Worm (Caenorhabditis elegans) whole organism, L4 larva: ENCODE measurements around the gene Y25C1A.13.

Source experiments
- F10B5.3 ChIP-seq: sonication (generic microtip); optimal IDR thresholded peaks from 2 replicates; lab custom pipeline; 2016; ENCODE audit warnings: mild to moderate bottlenecking, missing genetic modification characterization, missing compliant biosample characterization
- F49E8.2 ChIP-seq: sonication (generic microtip); optimal IDR thresholded peaks from 2 replicates; lab custom pipeline; 2016; ENCODE audit warnings: missing compliant biosample characterization, mild to moderate bottlenecking, missing genetic modification characterization, borderline replicate concordance
- T20F7.1 ChIP-seq: fragments of 200-800 bp; sonication (Bioruptor generic); optimal IDR thresholded peaks from 2 replicates; lab custom pipeline; 2018; ENCODE audit warnings: mild to moderate bottlenecking, missing genetic modification characterization, missing compliant biosample characterization
- T26A8.4 ChIP-seq: fragments of 200-800 bp; sonication (Bioruptor generic); IDR thresholded peaks from 2 replicates; pipeline ENCODE4 v1.3.6; 2022; ENCODE audit warnings: missing genetic modification characterization, missing compliant biosample characterization
- Y48G9A.11 ChIP-seq: fragments of 200-800 bp; sonication (Bioruptor generic); IDR thresholded peaks from 2 replicates; pipeline ENCODE4 v1.3.6; 2022; ENCODE audit warnings: missing genetic modification reagents, missing genetic modification characterization, missing compliant biosample characterization
- Y5F2A.4 ChIP-seq: fragments of 200-800 bp; sonication (Bioruptor generic); optimal IDR thresholded peaks from 2 replicates; lab custom pipeline; 2018; ENCODE audit warnings: mild to moderate bottlenecking, missing genetic modification characterization, missing compliant biosample characterization
- Y75B8A.6 ChIP-seq: fragments of 200-800 bp; sonication (Bioruptor generic); IDR thresholded peaks from 2 replicates; pipeline ENCODE4 v1.3.6; 2022; ENCODE audit warnings: missing genetic modification reagents, missing genetic modification characterization, missing compliant biosample characterization
- ZK337.2 ChIP-seq: fragments of 200-800 bp; sonication (Bioruptor generic); IDR thresholded peaks from 2 replicates; pipeline ENCODE4 v1.3.6; 2022; ENCODE audit warnings: missing genetic modification reagents, missing genetic modification characterization, missing compliant biosample characterization
- ZK546.5 ChIP-seq, 2 experiments: sonication (generic microtip); optimal IDR thresholded peaks; 2 replicates each; lab custom pipeline; 2017; ENCODE audit warnings: missing biosample characterization in 2 of 2, missing genetic modification characterization in 2 of 2
- aha-1 ChIP-seq: fragments of 150-350 bp; peaks from one replicate; lab custom pipeline; 2014; ENCODE audit warnings: missing biosample characterization, missing genetic modification characterization
- ama-1 ChIP-seq: fragments of 150-350 bp; optimal IDR thresholded peaks from 2 replicates; lab custom pipeline; 2014; ENCODE audit warnings: inconsistent platforms, mixed read lengths
- ceh-20 ChIP-seq: fragments of 200-800 bp; sonication (Bioruptor generic); IDR thresholded peaks from 2 replicates; pipeline ENCODE4 v1.3.6; 2022; ENCODE audit warnings: missing genetic modification reagents, missing genetic modification characterization, missing compliant biosample characterization
- ceh-32 ChIP-seq: sonication (generic microtip); optimal IDR thresholded peaks from 2 replicates; lab custom pipeline; 2016; ENCODE audit warnings: mild to moderate bottlenecking, missing genetic modification characterization, missing compliant biosample characterization; ENCODE audit not compliant: poor library complexity
- ceh-44 ChIP-seq: fragments of 200-800 bp; sonication (Bioruptor generic); IDR thresholded peaks from 2 replicates; pipeline ENCODE4 v1.3.6; 2022; ENCODE audit warnings: missing genetic modification reagents, missing genetic modification characterization, missing compliant biosample characterization
- ceh-62 ChIP-seq: sonication (generic microtip); optimal IDR thresholded peaks from 2 replicates; lab custom pipeline; 2017; ENCODE audit warnings: missing biosample characterization, missing genetic modification characterization
- ces-1 ChIP-seq: fragments of 150-350 bp; sonication (generic microtip); optimal IDR thresholded peaks from 4 replicates; lab custom pipeline; 2014; ENCODE audit warnings: missing biosample characterization, missing genetic modification reagents, missing genetic modification characterization
- cey-2 ChIP-seq: sonication (generic microtip); optimal IDR thresholded peaks from 3 replicates; lab custom pipeline; 2017; ENCODE audit warnings: missing genetic modification characterization, mild to moderate bottlenecking, missing compliant biosample characterization, antibody characterized with exemption, borderline replicate concordance; ENCODE audit not compliant: insufficient read depth
- daf-12 ChIP-seq: fragments of 150-350 bp; optimal IDR thresholded peaks from 2 replicates; lab custom pipeline; 2014; ENCODE audit warnings: missing biosample characterization, missing genetic modification reagents, missing genetic modification characterization
- daf-19 ChIP-seq: fragments of 200-800 bp; sonication (Bioruptor generic); conservative IDR thresholded peaks from 2 replicates; pipeline ENCODE4 v1.3.6; 2022; ENCODE audit warnings: missing genetic modification characterization, missing compliant biosample characterization
- dmd-6 ChIP-seq: fragments of 200-800 bp; sonication (Bioruptor generic); IDR thresholded peaks from 2 replicates; pipeline ENCODE4 v1.3.6; 2022; ENCODE audit warnings: missing genetic modification reagents, missing genetic modification characterization, missing compliant biosample characterization
- dmd-9 ChIP-seq: fragments of 200-800 bp; sonication (Bioruptor generic); IDR thresholded peaks from 2 replicates; pipeline ENCODE4 v1.3.6; 2022; ENCODE audit warnings: missing genetic modification reagents, missing genetic modification characterization, missing compliant biosample characterization
- fkh-10 ChIP-seq: fragments of 150-350 bp; optimal IDR thresholded peaks from 2 replicates; lab custom pipeline; 2014; ENCODE audit warnings: missing biosample characterization, missing genetic modification reagents, missing genetic modification characterization
- fos-1 ChIP-seq: fragments of 150-350 bp; optimal IDR thresholded peaks from 2 replicates; lab custom pipeline; 2014; ENCODE audit warnings: missing biosample characterization, missing genetic modification characterization
- gei-8 ChIP-seq: fragments of 200-800 bp; sonication (Bioruptor generic); optimal IDR thresholded peaks from 2 replicates; lab custom pipeline; 2018; ENCODE audit warnings: mild to moderate bottlenecking, missing genetic modification characterization, missing compliant biosample characterization
- hlh-30 ChIP-seq: sonication (generic microtip); optimal IDR thresholded peaks from 2 replicates; lab custom pipeline; 2017; ENCODE audit warnings: antibody characterized with exemption, mild to moderate bottlenecking, missing genetic modification characterization, missing compliant biosample characterization; ENCODE audit not compliant: insufficient read depth
- lim-7 ChIP-seq: fragments of 200-800 bp; sonication (Bioruptor generic); IDR thresholded peaks from 2 replicates; pipeline ENCODE4 v1.3.6; 2022; ENCODE audit warnings: missing genetic modification characterization, missing compliant biosample characterization
- lin-1 ChIP-seq: fragments of 200-800 bp; sonication (Bioruptor generic); IDR thresholded peaks from 2 replicates; pipeline ENCODE4 v1.3.6; 2022; ENCODE audit warnings: missing genetic modification reagents, missing genetic modification characterization, missing compliant biosample characterization
- lin-29 ChIP-seq: fragments of 200-800 bp; sonication (Bioruptor generic); IDR thresholded peaks from 2 replicates; pipeline ENCODE4 v1.3.6; 2022; ENCODE audit warnings: missing genetic modification reagents, missing genetic modification characterization, missing compliant biosample characterization
- lin-38 ChIP-seq: fragments of 200-800 bp; sonication (Bioruptor generic); IDR thresholded peaks from 2 replicates; pipeline ENCODE4 v1.3.6; 2022; ENCODE audit warnings: missing genetic modification reagents, missing genetic modification characterization, missing compliant biosample characterization
- lsy-2 ChIP-seq, 2 experiments: fragments of 150-350 bp in 1 of 2; sonication (generic microtip) in 1 of 2; optimal IDR thresholded peaks; 2 replicates each; lab custom pipeline; 2014 to 2017; ENCODE audit warnings: missing biosample characterization in 2 of 2, missing genetic modification characterization in 2 of 2
- madf-9 ChIP-seq: fragments of 200-800 bp; sonication (Bioruptor generic); conservative IDR thresholded peaks from 2 replicates; pipeline ENCODE4 v1.3.6; 2022; ENCODE audit warnings: missing genetic modification reagents, missing genetic modification characterization, missing compliant biosample characterization
- mdl-1 ChIP-seq, 2 experiments: fragments of 150-350 bp in 1 of 2; sonication (generic microtip) in 1 of 2; optimal IDR thresholded peaks; 2 replicates each; lab custom pipeline; 2014 to 2017; ENCODE audit warnings: missing biosample characterization in 2 of 2, missing genetic modification characterization in 2 of 2
- mdt-29 ChIP-seq: fragments of 200-800 bp; sonication (Bioruptor generic); IDR thresholded peaks from 2 replicates; pipeline ENCODE4 v1.3.6; 2022; ENCODE audit warnings: missing genetic modification reagents, missing genetic modification characterization, missing compliant biosample characterization
- mxl-2 ChIP-seq: fragments of 200-800 bp; sonication (Bioruptor generic); conservative IDR thresholded peaks from 2 replicates; pipeline ENCODE4 v1.3.6; 2022; ENCODE audit warnings: missing genetic modification reagents, missing genetic modification characterization, missing compliant biosample characterization
- nhr-102 ChIP-seq: sonication (generic microtip); optimal IDR thresholded peaks from 2 replicates; lab custom pipeline; 2016; ENCODE audit warnings: mild to moderate bottlenecking, missing genetic modification characterization, moderate library complexity, missing compliant biosample characterization
- nhr-11 ChIP-seq: fragments of 150-350 bp; optimal IDR thresholded peaks from 2 replicates; lab custom pipeline; 2014; ENCODE audit warnings: missing biosample characterization, missing genetic modification characterization
- nhr-111 ChIP-seq: fragments of 200-800 bp; sonication (Bioruptor generic); optimal IDR thresholded peaks from 2 replicates; lab custom pipeline; 2018; ENCODE audit warnings: mild to moderate bottlenecking, missing genetic modification characterization, missing compliant biosample characterization
- nhr-25 ChIP-seq: sonication (generic microtip); optimal IDR thresholded peaks from 2 replicates; lab custom pipeline; 2017; ENCODE audit warnings: missing genetic modification characterization, mild to moderate bottlenecking, missing compliant biosample characterization, antibody characterized with exemption, moderate library complexity, borderline replicate concordance; ENCODE audit not compliant: insufficient read depth
- nhr-28 ChIP-seq: fragments of 150-350 bp; optimal IDR thresholded peaks from 2 replicates; lab custom pipeline; 2014; ENCODE audit warnings: missing biosample characterization, missing genetic modification characterization
- nhr-77 ChIP-seq: fragments of 150-350 bp; optimal IDR thresholded peaks from 2 replicates; lab custom pipeline; 2014; ENCODE audit warnings: missing biosample characterization, missing genetic modification characterization
- php-3 ChIP-seq: fragments of 200-800 bp; sonication (Bioruptor generic); IDR thresholded peaks from 2 replicates; pipeline ENCODE4 v1.3.6; 2022; ENCODE audit warnings: missing genetic modification reagents, missing genetic modification characterization, missing compliant biosample characterization
- rbr-2 ChIP-seq: sonication (generic microtip); optimal IDR thresholded peaks from 2 replicates; lab custom pipeline; 2016; ENCODE audit warnings: missing genotype, missing genetic modification characterization, missing compliant biosample characterization
- sdz-12 ChIP-seq: fragments of 200-800 bp; sonication (Bioruptor generic); optimal IDR thresholded peaks from 2 replicates; lab custom pipeline; 2018; ENCODE audit warnings: mild to moderate bottlenecking, missing genetic modification characterization, missing compliant biosample characterization
- skn-1 ChIP-seq: fragments of 150-350 bp; optimal IDR thresholded peaks from 2 replicates; lab custom pipeline; 2014; ENCODE audit warnings: missing biosample characterization, missing genetic modification characterization
- tag-97 ChIP-seq: fragments of 200-800 bp; sonication (Bioruptor generic); IDR thresholded peaks from 2 replicates; pipeline ENCODE4 v1.3.6; 2022; ENCODE audit warnings: missing genetic modification characterization, missing compliant biosample characterization
- tra-1 ChIP-seq: fragments of 200-800 bp; sonication (Bioruptor generic); IDR thresholded peaks from 2 replicates; pipeline ENCODE4 v1.3.6; 2022; ENCODE audit warnings: missing genetic modification reagents, missing genetic modification characterization, missing compliant biosample characterization
- unc-130 ChIP-seq: sonication (generic microtip); optimal IDR thresholded peaks from 2 replicates; lab custom pipeline; 2016; ENCODE audit warnings: missing genetic modification reagents, missing genetic modification characterization, missing compliant biosample characterization
- zfp-3 ChIP-seq: fragments of 200-800 bp; sonication (Bioruptor generic); conservative IDR thresholded peaks from 2 replicates; pipeline ENCODE4 v1.3.6; 2022; ENCODE audit warnings: missing genetic modification reagents, missing genetic modification characterization, missing compliant biosample characterization
- zip-11 ChIP-seq: fragments of 200-800 bp; sonication (Bioruptor generic); IDR thresholded peaks from 2 replicates; pipeline ENCODE4 v1.3.6; 2022; ENCODE audit warnings: missing genetic modification characterization, missing compliant biosample characterization
- ztf-11 ChIP-seq: fragments of 150-350 bp; optimal IDR thresholded peaks from 2 replicates; lab custom pipeline; 2014; ENCODE audit warnings: missing biosample characterization, missing genetic modification characterization
- ztf-7 ChIP-seq: fragments of 150-350 bp; optimal IDR thresholded peaks from 2 replicates; lab custom pipeline; 2014; ENCODE audit warnings: missing biosample characterization, missing genetic modification characterization

The Y25C1A.13 gene

DNA sequence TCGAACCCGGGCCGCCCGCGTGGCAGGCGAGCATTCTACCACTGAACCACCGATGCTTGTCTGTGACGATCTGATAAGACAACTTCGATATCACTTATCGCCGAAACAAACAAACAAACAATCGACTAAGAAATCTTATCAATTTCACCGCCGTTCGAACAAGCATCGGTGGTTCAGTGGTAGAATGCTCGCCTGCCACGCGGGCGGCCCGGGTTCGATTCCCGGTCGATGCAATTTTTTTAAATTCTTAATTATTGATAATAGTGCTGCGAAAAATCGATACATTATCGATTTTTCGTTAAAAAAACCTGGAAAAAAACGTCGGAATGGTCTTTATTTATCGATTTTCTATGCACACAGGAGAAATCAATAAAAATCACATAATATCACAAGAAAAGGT lies 48.8 kb downstream of the Y25C1A.13 start (continued):
- TF ChIP-seq tra-1 (GFP tag; lab: Robert Waterston, UW) (peak; percentile 67; the same call in 1 of the 2 replicates), cey-2 (tag; lab: Kevin White, UChicago) (no peak), Y5F2A.4 (no peak), nhr-111 (no peak), lim-7 (GFP tag; lab: Robert Waterston, UW) (no peak; the same call in 1 of the 2 replicates), ceh-62 (tag; lab: Kevin White, UChicago) (no peak), hlh-30 (tag; lab: Kevin White, UChicago) (peak; percentile 69), F49E8.2 (peak; percentile 15), fkh-10 (GFP tag; lab: Kevin White, UChicago) (no peak), nhr-102 (tag; lab: Kevin White, UChicago) (peak; percentile 64), aha-1 (tag; lab: Kevin White, UChicago) (peak; percentile 5), ztf-7 (no peak), ceh-32 (tag; lab: Kevin White, UChicago) (no peak), mxl-2 (GFP tag; lab: Robert Waterston, UW) (no peak), madf-9 (peak; percentile 79), dmd-6 (peak; percentile 36), skn-1 (tag; lab: Kevin White, UChicago) (no peak), ama-1 (lab: Kevin White, UChicago) (no peak), nhr-77 (tag; lab: Kevin White, UChicago) (no peak), sdz-12 (GFP tag; lab: Kevin White, UChicago) (no peak), dmd-9 (no peak), ZK337.2 (GFP tag; lab: Robert Waterston, UW) (no peak), nhr-28 (peak; percentile 21), mdl-1 (tag; optimal IDR thresholded peaks at IDR 0.05; lab: Kevin White, UChicago) (peak in 1 of 2 experiments; percentile 4), nhr-11 (no peak), lin-38 (GFP tag; lab: Robert Waterston, UW) (peak; percentile 78), ceh-20 (GFP tag; lab: Robert Waterston, UW) (peak; percentile 51; the same call in 1 of the 2 replicates), tag-97 (no peak), ZK546.5 (tag; optimal IDR thresholded peaks at IDR 0.05; lab: Kevin White, UChicago) (no peak), lsy-2 (tag; optimal IDR thresholded peaks at IDR 0.05; lab: Kevin White, UChicago) (peak in 1 of 2 experiments; percentile 56), unc-130 (GFP tag; lab: Kevin White, UChicago) (peak; percentile 54), gei-8 (no peak), fos-1 (tag; lab: Kevin White, UChicago) (no peak), lin-29 (GFP tag; lab: Robert Waterston, UW) (no peak), mdt-29 (GFP tag; lab: Robert Waterston, UW) (peak; percentile 65; the same call in 1 of the 2 replicates), Y48G9A.11 (GFP tag; lab: Robert Waterston, UW) (peak; percentile 78), daf-12 (tag; lab: Kevin White, UChicago) (no peak), nhr-25 (tag; lab: Kevin White, UChicago) (no peak), ceh-44 (peak; percentile 74; the same call in 1 of the 2 replicates), T20F7.1 (GFP tag; lab: Kevin White, UChicago) (no peak), php-3 (GFP tag; lab: Robert Waterston, UW) (peak; percentile 47; the same call in 1 of the 2 replicates), F10B5.3 (no peak), zip-11 (GFP tag; lab: Robert Waterston, UW) (no peak), ces-1 (no peak), daf-19 (GFP tag; lab: Robert Waterston, UW) (no peak), Y75B8A.6 (0 out of 2 replicates have a peak, but pooled peaks have one; percentile 44), T26A8.4 (GFP tag; lab: Robert Waterston, UW) (peak; percentile 59), ztf-11 (tag; lab: Kevin White, UChicago) (no peak), rbr-2 (tag; lab: Kevin White, UChicago) (no peak), zfp-3 (peak; percentile 69; the same call in 1 of the 2 replicates), lin-1 (GFP tag; lab: Robert Waterston, UW) (peak; percentile 83)
